Fruit fly (Drosophila melanogaster) whole organism, embryonic: ENCODE results near the gene CG42299.
A peak's percentile ranks its signal among the peaks of the same experiment; 100 is the strongest.

ENCODE experiments used
- Awh ChIP-seq: fragments of 200-800 bp; sonication (Bioruptor generic); IDR thresholded peaks from 2 replicates; pipeline ENCODE4, ENCODE4 v1.3.6; 2022; ENCODE audit warnings: missing biosample characterization, missing genetic modification characterization
- CG10267 ChIP-seq: fragments of 200-800 bp; sonication (Bioruptor generic); optimal IDR thresholded peaks from 2 replicates; lab custom pipeline; 2018; ENCODE audit warnings: missing biosample characterization, mild to moderate bottlenecking, missing genetic modification characterization, moderate library complexity
- CG10959 ChIP-seq: fragments of 200-800 bp; sonication (Bioruptor generic); IDR thresholded peaks from 2 replicates; pipeline ENCODE4 v1.3.6; 2022; ENCODE audit warnings: missing biosample characterization, missing genetic modification characterization
- CG10979 ChIP-seq: fragments of 200-800 bp; sonication (Bioruptor generic); optimal IDR thresholded peaks from 2 replicates; lab custom pipeline; 2018; ENCODE audit warnings: missing biosample characterization, mild to moderate bottlenecking, missing genetic modification characterization, moderate library complexity
- CG11504 ChIP-seq: fragments of 200-800 bp; sonication (Bioruptor generic); optimal IDR thresholded peaks from 3 replicates; lab custom pipeline; 2019; ENCODE audit warnings: missing biosample characterization, mild to moderate bottlenecking, missing genetic modification characterization, moderate library complexity
- CG13287 ChIP-seq: fragments of 200-800 bp; sonication (Bioruptor generic); IDR thresholded peaks from 2 replicates; pipeline ENCODE4 v1.3.6; 2022; ENCODE audit warnings: missing biosample characterization, missing genetic modification characterization; ENCODE audit not compliant: partially characterized antibody
- CG1529 ChIP-seq: fragments of 200-800 bp; sonication (Bioruptor generic); optimal IDR thresholded peaks from 3 replicates; lab custom pipeline; 2018; ENCODE audit warnings: missing biosample characterization, missing genetic modification characterization
- CG17802 ChIP-seq: fragments of 200-800 bp; sonication (Bioruptor generic); optimal IDR thresholded peaks from 2 replicates; lab custom pipeline; 2018; ENCODE audit warnings: missing biosample characterization, mild to moderate bottlenecking, missing genetic modification characterization, moderate library complexity
- CG32532 ChIP-seq: fragments of 200-800 bp; sonication (Bioruptor generic); IDR thresholded peaks from 2 replicates; pipeline ENCODE4 v1.3.6; 2022; ENCODE audit warnings: missing biosample characterization, missing genetic modification characterization
- CG3407 ChIP-seq: fragments of 200-800 bp; sonication (Bioruptor generic); optimal IDR thresholded peaks from 2 replicates; lab custom pipeline; 2018; ENCODE audit warnings: missing biosample characterization, mild to moderate bottlenecking, missing genetic modification characterization
- CG34376 ChIP-seq: fragments of 200-800 bp; sonication (Bioruptor generic); optimal IDR thresholded peaks from 2 replicates; lab custom pipeline; 2018; ENCODE audit warnings: missing biosample characterization, mild to moderate bottlenecking, missing genetic modification characterization
- CG4424 ChIP-seq: fragments of 200-800 bp; sonication (Bioruptor generic); optimal IDR thresholded peaks from 3 replicates; lab custom pipeline; 2016; ENCODE audit warnings: missing biosample characterization, missing genetic modification characterization
- CG4730 ChIP-seq: fragments of 200-800 bp; sonication (Bioruptor generic); IDR thresholded peaks from 2 replicates; pipeline ENCODE4 v1.3.6; 2022; ENCODE audit warnings: missing biosample characterization, missing genetic modification characterization
- CG6254 ChIP-seq: fragments of 200-800 bp; sonication (Bioruptor generic); optimal IDR thresholded peaks from 3 replicates; lab custom pipeline; 2017; ENCODE audit warnings: mild to moderate bottlenecking, missing biosample characterization, missing genetic modification reagents, missing genetic modification characterization
- CG6272 ChIP-seq: fragments of 200-800 bp; sonication (Bioruptor generic); IDR thresholded peaks from 2 replicates; pipeline ENCODE4 v1.3.6; 2022; ENCODE audit warnings: missing biosample characterization, missing genetic modification characterization
- CG6765 ChIP-seq: fragments of 200-800 bp; sonication (Bioruptor generic); optimal IDR thresholded peaks from 3 replicates; lab custom pipeline; 2017; ENCODE audit warnings: missing biosample characterization, mild to moderate bottlenecking, missing genetic modification characterization
- CG8388 ChIP-seq: fragments of 200-800 bp; sonication (Bioruptor generic); optimal IDR thresholded peaks from 2 replicates; lab custom pipeline; 2019; ENCODE audit warnings: missing biosample characterization, mild to moderate bottlenecking, missing genetic modification characterization, moderate library complexity
- CG9932 ChIP-seq: fragments of 200-800 bp; sonication (Bioruptor generic); IDR thresholded peaks from 2 replicates; pipeline ENCODE4 v1.3.6; 2022; ENCODE audit warnings: missing biosample characterization, missing genetic modification characterization
- Dad ChIP-seq: fragments of 200-800 bp; sonication (Bioruptor generic); optimal IDR thresholded peaks from 3 replicates; lab custom pipeline; 2016; ENCODE audit warnings: missing biosample characterization, missing genetic modification characterization
- Dip2 ChIP-seq: fragments of 200-800 bp; sonication (Bioruptor generic); IDR thresholded peaks from 2 replicates; pipeline ENCODE4 v1.3.6; 2022; ENCODE audit warnings: missing biosample characterization, missing genetic modification characterization
- Gsc ChIP-seq: fragments of 200-800 bp; sonication (Bioruptor generic); IDR thresholded peaks from 2 replicates; pipeline ENCODE4 v1.3.6; 2022; ENCODE audit warnings: missing biosample characterization, missing genetic modification characterization
- HLH3B ChIP-seq: fragments of 200-800 bp; sonication (Bioruptor generic); IDR thresholded peaks from 2 replicates; pipeline ENCODE4 v1.3.6; 2022; ENCODE audit warnings: missing biosample characterization, missing genetic modification characterization
- Hr78 ChIP-seq, 2 experiments: fragments of 200-800 bp in 1 of 2; fragments of >200 bp in 1 of 2; sonication (Bioruptor generic) in 1 of 2; optimal IDR thresholded peaks; 2 replicates each; lab custom pipeline; 2017 to 2019; ENCODE audit warnings: missing biosample characterization in 2 of 2, missing genetic modification characterization in 2 of 2, mild to moderate bottlenecking in 1 of 2, moderate library complexity in 1 of 2
- Hsf ChIP-seq: fragments of 200-800 bp; sonication (Bioruptor generic); optimal IDR thresholded peaks from 3 replicates; lab custom pipeline; 2016; ENCODE audit warnings: missing biosample characterization, missing genetic modification characterization
- NK7.1 ChIP-seq: fragments of 200-800 bp; sonication (Bioruptor generic); optimal IDR thresholded peaks from 3 replicates; lab custom pipeline; 2016; ENCODE audit warnings: missing biosample characterization, missing genetic modification characterization
- Nf-YA ChIP-seq: fragments of 200-800 bp; sonication (Bioruptor generic); IDR thresholded peaks from 2 replicates; pipeline ENCODE4 v1.3.6; 2022; ENCODE audit warnings: missing biosample characterization, missing genetic modification characterization
- NfI ChIP-seq: fragments of 200-800 bp; sonication (Bioruptor generic); optimal IDR thresholded peaks from 3 replicates; lab custom pipeline; 2018; ENCODE audit warnings: missing biosample characterization, mild to moderate bottlenecking, missing genetic modification characterization, moderate library complexity
- Opbp ChIP-seq: fragments of 200-800 bp; sonication (Bioruptor generic); IDR thresholded peaks from 3 replicates; pipeline ENCODE4 v1.3.6; 2022; ENCODE audit warnings: missing biosample characterization, missing genetic modification characterization; ENCODE audit not compliant: partially characterized antibody
- Ptx1 ChIP-seq: fragments of 200-800 bp; sonication (Bioruptor generic); IDR thresholded peaks from 2 replicates; pipeline ENCODE4 v1.3.6; 2022; ENCODE audit warnings: missing biosample characterization, missing genetic modification characterization
- Rfx ChIP-seq: fragments of 200-800 bp; sonication (Bioruptor generic); IDR thresholded peaks from 2 replicates; pipeline ENCODE4 v1.3.6; 2022; ENCODE audit warnings: missing biosample characterization, missing genetic modification characterization
- Side ChIP-seq: fragments of 200-800 bp; sonication (Bioruptor generic); optimal IDR thresholded peaks from 2 replicates; lab custom pipeline; 2016; ENCODE audit warnings: missing biosample characterization, missing genetic modification characterization
- Xbp1 ChIP-seq: fragments of 200-800 bp; sonication (Bioruptor generic); optimal IDR thresholded peaks from 3 replicates; lab custom pipeline; 2016; ENCODE audit warnings: missing biosample characterization, mild to moderate bottlenecking, missing genetic modification characterization
- ab ChIP-seq: fragments of 200-800 bp; sonication (Bioruptor generic); optimal IDR thresholded peaks from 2 replicates; lab custom pipeline; 2016; ENCODE audit warnings: missing biosample characterization, missing genetic modification characterization
- caup ChIP-seq: fragments of 200-800 bp; sonication (Bioruptor generic); optimal IDR thresholded peaks from 3 replicates; lab custom pipeline; 2017; ENCODE audit warnings: missing biosample characterization, mild to moderate bottlenecking, missing genetic modification characterization, moderate library complexity; ENCODE audit not compliant: severe bottlenecking
- chm ChIP-seq: fragments of 200-800 bp; sonication (Bioruptor generic); IDR thresholded peaks from 2 replicates; pipeline ENCODE4 v1.3.6; 2022; ENCODE audit warnings: missing biosample characterization, missing genetic modification characterization
- crc ChIP-seq: fragments of 200-800 bp; sonication (Bioruptor generic); optimal IDR thresholded peaks from 2 replicates; lab custom pipeline; 2016; ENCODE audit warnings: missing biosample characterization, missing genetic modification characterization
- dimm ChIP-seq: fragments of 200-800 bp; sonication (Bioruptor generic); IDR thresholded peaks from 2 replicates; pipeline ENCODE4 v1.3.6; 2022; ENCODE audit warnings: missing biosample characterization, missing genetic modification characterization
- dmrt99B ChIP-seq: fragments of 200-800 bp; sonication (Bioruptor generic); optimal IDR thresholded peaks from 2 replicates; lab custom pipeline; 2018; ENCODE audit warnings: missing biosample characterization, mild to moderate bottlenecking, missing genetic modification characterization, moderate library complexity
- inv ChIP-seq: fragments of 200-800 bp; sonication (Bioruptor generic); IDR thresholded peaks from 2 replicates; pipeline ENCODE4 v1.3.6; 2022; ENCODE audit warnings: missing biosample characterization, missing genetic modification characterization; ENCODE audit not compliant: partially characterized antibody
- luna ChIP-seq: fragments of 200-800 bp; sonication (Bioruptor generic); optimal IDR thresholded peaks from 2 replicates; lab custom pipeline; 2016; ENCODE audit warnings: missing biosample characterization, missing genetic modification characterization
- nerfin-1 ChIP-seq: fragments of 200-800 bp; sonication (Bioruptor generic); optimal IDR thresholded peaks from 3 replicates; lab custom pipeline; 2019; ENCODE audit warnings: missing biosample characterization, mild to moderate bottlenecking, missing genetic modification characterization, moderate library complexity
- nmo ChIP-seq: fragments of 200-800 bp; sonication (Bioruptor generic); optimal IDR thresholded peaks from 2 replicates; lab custom pipeline; 2018; ENCODE audit warnings: missing biosample characterization, mild to moderate bottlenecking, missing genetic modification characterization, moderate library complexity
- org-1 ChIP-seq: fragments of 200-800 bp; sonication (Bioruptor generic); optimal IDR thresholded peaks from 2 replicates; lab custom pipeline; 2017; ENCODE audit warnings: missing biosample characterization, missing genetic modification characterization
- peb ChIP-seq: fragments of 200-800 bp; sonication (Bioruptor generic); IDR thresholded peaks from 2 replicates; pipeline ENCODE4 v1.3.6; 2022; ENCODE audit warnings: missing biosample characterization, missing genetic modification characterization
- phol ChIP-seq: fragments of 200-800 bp; sonication (Bioruptor generic); optimal IDR thresholded peaks from 3 replicates; lab custom pipeline; 2018; ENCODE audit warnings: missing biosample characterization, mild to moderate bottlenecking, missing genetic modification characterization, moderate library complexity
- ranshi ChIP-seq: fragments of 200-800 bp; sonication (Bioruptor generic); IDR thresholded peaks from 2 replicates; pipeline ENCODE4 v1.3.6; 2022; ENCODE audit warnings: missing biosample characterization, missing genetic modification characterization
- sd ChIP-seq: fragments of 200-800 bp; sonication (Bioruptor generic); optimal IDR thresholded peaks from 3 replicates; lab custom pipeline; 2018; ENCODE audit warnings: missing biosample characterization, mild to moderate bottlenecking, missing genetic modification characterization, moderate library complexity
- sisA ChIP-seq: fragments of 200-800 bp; sonication (Bioruptor generic); IDR thresholded peaks from 2 replicates; pipeline ENCODE4 v1.3.6; 2022; ENCODE audit warnings: missing biosample characterization, missing genetic modification characterization
- tx ChIP-seq: fragments of 200-800 bp; sonication (Bioruptor generic); optimal IDR thresholded peaks from 2 replicates; lab custom pipeline; 2016; ENCODE audit warnings: missing biosample characterization, missing genetic modification characterization
- unc-4 ChIP-seq: fragments of 200-800 bp; sonication (Bioruptor generic); IDR thresholded peaks from 2 replicates; pipeline ENCODE4 v1.3.6; 2022; ENCODE audit warnings: missing biosample characterization, missing genetic modification characterization; ENCODE audit not compliant: partially characterized antibody
- vvl ChIP-seq: fragments of 200-800 bp; sonication (Bioruptor generic); IDR thresholded peaks from 2 replicates; pipeline ENCODE4 v1.3.6; 2022; ENCODE audit warnings: missing biosample characterization, missing genetic modification characterization

The CG42299 gene

dm6 chrX:15549055-15549454, 26.4 kb downstream of the CG42299 start (continued):
- no peak for TF ChIP-seq CG13287 (GFP tag; lab: Robert Waterston, UW)
- no peak for TF ChIP-seq dimm (GFP tag; lab: Robert Waterston, UW)
- TF ChIP-seq CG6254 (GFP tag; lab: Kevin White, UChicago): no peak
- peak; percentile 37 for TF ChIP-seq sd (tag; lab: Kevin White, UChicago)
- peak; percentile 72 for TF ChIP-seq CG10979 (tag; lab: Kevin White, UChicago)
- peak; percentile 66 for TF ChIP-seq luna (GFP tag; lab: Kevin White, UChicago)
- peak; percentile 60 for TF ChIP-seq tx (GFP tag; lab: Kevin White, UChicago)
- TF ChIP-seq Nf-YA (GFP tag; lab: Robert Waterston, UW): peak; percentile 32; the same call in 1 of the 2 replicates
- peak; percentile 86 for TF ChIP-seq CG32532 (GFP tag; lab: Robert Waterston, UW)
- TF ChIP-seq CG34376 (GFP tag; lab: Kevin White, UChicago): peak; percentile 62
- TF ChIP-seq Ptx1: peak; percentile 85
- no peak for TF ChIP-seq Opbp (GFP tag; lab: Robert Waterston, UW)
- TF ChIP-seq NfI (GFP tag; lab: Kevin White, UChicago): peak; percentile 78
- peak; percentile 54 for TF ChIP-seq CG6272 (GFP tag; lab: Robert Waterston, UW)
- TF ChIP-seq peb (GFP tag; lab: Robert Waterston, UW): peak; percentile 32; the same call in 1 of the 2 replicates
- TF ChIP-seq Dad (GFP tag; lab: Kevin White, UChicago): peak; percentile 23
- TF ChIP-seq Gsc (GFP tag; lab: Robert Waterston, UW): no peak
- TF ChIP-seq sisA (GFP tag; lab: Robert Waterston, UW): peak; percentile 75
- TF ChIP-seq Hr78 (GFP tag; optimal IDR thresholded peaks at IDR 0.05; lab: Kevin White, UChicago): peak in 1 of 2 experiments; percentile 23
- TF ChIP-seq unc-4 (GFP tag; lab: Robert Waterston, UW): no peak
- peak; percentile 64 for TF ChIP-seq Side (GFP tag; lab: Kevin White, UChicago)
- peak; percentile 86 for TF ChIP-seq Rfx (GFP tag; lab: Robert Waterston, UW)
- peak; percentile 62 for TF ChIP-seq CG10267 (tag; lab: Kevin White, UChicago)
- peak; percentile 88 for TF ChIP-seq dmrt99B
- peak; percentile 87 for TF ChIP-seq nmo
- TF ChIP-seq CG9932: peak; percentile 81
- peak; percentile 85 for TF ChIP-seq phol
- TF ChIP-seq crc (GFP tag; lab: Kevin White, UChicago): peak; percentile 40
- peak; percentile 81 for TF ChIP-seq Hsf (GFP tag; lab: Kevin White, UChicago)
- TF ChIP-seq org-1 (GFP tag; lab: Kevin White, UChicago): peak; percentile 64
- TF ChIP-seq CG6765 (GFP tag; lab: Kevin White, UChicago): peak; percentile 14
- TF ChIP-seq ab (GFP tag; lab: Kevin White, UChicago): peak; percentile 10
- peak; percentile 76 for TF ChIP-seq caup
- TF ChIP-seq HLH3B: peak; percentile 71
- TF ChIP-seq Awh: 0 out of 2 replicates have a peak, but pooled peaks have one; percentile 11
- peak; percentile 77 for TF ChIP-seq vvl (GFP tag; lab: Robert Waterston, UW)
- peak; percentile 33 for TF ChIP-seq CG3407
- peak; percentile 47 for TF ChIP-seq NK7.1 (GFP tag; lab: Kevin White, UChicago)
- peak; percentile 24; the same call in 1 of the 2 replicates for TF ChIP-seq CG4730 (GFP tag; lab: Robert Waterston, UW)
- no peak for TF ChIP-seq CG10959 (GFP tag; lab: Robert Waterston, UW)
- peak; percentile 66 for TF ChIP-seq nerfin-1 (tag; lab: Kevin White, UChicago)
- TF ChIP-seq CG8388 (GFP tag; lab: Kevin White, UChicago): peak; percentile 73
- TF ChIP-seq inv: no peak
- TF ChIP-seq ranshi (GFP tag; lab: Robert Waterston, UW): peak; percentile 69
- peak; percentile 56 for TF ChIP-seq CG1529 (GFP tag; lab: Kevin White, UChicago)
- TF ChIP-seq CG11504 (tag; lab: Kevin White, UChicago): peak; percentile 88
- TF ChIP-seq Xbp1 (GFP tag; lab: Kevin White, UChicago): peak; percentile 71
- no peak for TF ChIP-seq chm
- TF ChIP-seq CG17802 (tag; lab: Kevin White, UChicago): no peak
- TF ChIP-seq Dip2 (GFP tag; lab: Robert Waterston, UW): no peak
- TF ChIP-seq CG4424: peak; percentile 69
